Worm (Caenorhabditis elegans) whole organism, L4 larva: ENCODE measurements around the gene srd-16.

Experiments used
- F44E2.7 ChIP-seq: fragments of 200-800 bp; sonication (Bioruptor generic); IDR thresholded peaks from 2 replicates; pipeline ENCODE4 v2.1.2; 2022; ENCODE audit warnings: missing genetic modification characterization, missing compliant biosample characterization
- T20F7.1 ChIP-seq: fragments of 200-800 bp; sonication (Bioruptor generic); optimal IDR thresholded peaks from 2 replicates; lab custom pipeline; 2018; ENCODE audit warnings: mild to moderate bottlenecking, missing genetic modification characterization, missing compliant biosample characterization
- Y48G9A.11 ChIP-seq: fragments of 200-800 bp; sonication (Bioruptor generic); IDR thresholded peaks from 2 replicates; pipeline ENCODE4 v1.3.6; 2022; ENCODE audit warnings: missing genetic modification reagents, missing genetic modification characterization, missing compliant biosample characterization
- ZK337.2 ChIP-seq: fragments of 200-800 bp; sonication (Bioruptor generic); IDR thresholded peaks from 2 replicates; pipeline ENCODE4 v1.3.6; 2022; ENCODE audit warnings: missing genetic modification reagents, missing genetic modification characterization, missing compliant biosample characterization
- ZK546.5 ChIP-seq, 2 experiments: sonication (generic microtip); optimal IDR thresholded peaks; 2 replicates each; lab custom pipeline; 2017; ENCODE audit warnings: missing biosample characterization in 2 of 2, missing genetic modification characterization in 2 of 2
- aha-1 ChIP-seq: fragments of 150-350 bp; peaks from one replicate; lab custom pipeline; 2014; ENCODE audit warnings: missing biosample characterization, missing genetic modification characterization
- ceh-20 ChIP-seq: fragments of 200-800 bp; sonication (Bioruptor generic); IDR thresholded peaks from 2 replicates; pipeline ENCODE4 v1.3.6; 2022; ENCODE audit warnings: missing genetic modification reagents, missing genetic modification characterization, missing compliant biosample characterization
- ceh-28 ChIP-seq: fragments of 150-350 bp; optimal IDR thresholded peaks from 2 replicates; lab custom pipeline; 2014; ENCODE audit warnings: missing biosample characterization, missing genetic modification reagents, missing genetic modification characterization
- ceh-32 ChIP-seq: sonication (generic microtip); optimal IDR thresholded peaks from 2 replicates; lab custom pipeline; 2016; ENCODE audit warnings: mild to moderate bottlenecking, missing genetic modification characterization, missing compliant biosample characterization; ENCODE audit not compliant: poor library complexity
- ceh-82 ChIP-seq: sonication (generic microtip); optimal IDR thresholded peaks from 2 replicates; lab custom pipeline; 2017; ENCODE audit warnings: missing biosample characterization, missing genetic modification characterization
- ces-1 ChIP-seq: fragments of 150-350 bp; sonication (generic microtip); optimal IDR thresholded peaks from 4 replicates; lab custom pipeline; 2014; ENCODE audit warnings: missing biosample characterization, missing genetic modification reagents, missing genetic modification characterization
- cey-2 ChIP-seq: sonication (generic microtip); optimal IDR thresholded peaks from 3 replicates; lab custom pipeline; 2017; ENCODE audit warnings: missing genetic modification characterization, mild to moderate bottlenecking, missing compliant biosample characterization, antibody characterized with exemption, borderline replicate concordance; ENCODE audit not compliant: insufficient read depth
- dmd-6 ChIP-seq: fragments of 200-800 bp; sonication (Bioruptor generic); IDR thresholded peaks from 2 replicates; pipeline ENCODE4 v1.3.6; 2022; ENCODE audit warnings: missing genetic modification reagents, missing genetic modification characterization, missing compliant biosample characterization
- dmd-9 ChIP-seq: fragments of 200-800 bp; sonication (Bioruptor generic); IDR thresholded peaks from 2 replicates; pipeline ENCODE4 v1.3.6; 2022; ENCODE audit warnings: missing genetic modification reagents, missing genetic modification characterization, missing compliant biosample characterization
- dpl-1 ChIP-seq: fragments of 150-350 bp; optimal IDR thresholded peaks from 2 replicates; lab custom pipeline; 2014; ENCODE audit warnings: missing biosample characterization, missing genetic modification reagents, missing genetic modification characterization
- duxl-1 ChIP-seq: sonication (generic microtip); optimal IDR thresholded peaks from 2 replicates; lab custom pipeline; 2016; ENCODE audit warnings: mild to moderate bottlenecking, missing genetic modification characterization, moderate library complexity, missing compliant biosample characterization; ENCODE audit not compliant: poor library complexity
- dve-1 ChIP-seq: sonication (generic microtip); optimal IDR thresholded peaks from 2 replicates; lab custom pipeline; 2017; ENCODE audit warnings: antibody characterized with exemption, mild to moderate bottlenecking, missing genetic modification characterization, missing compliant biosample characterization; ENCODE audit not compliant: insufficient read depth
- fkh-10 ChIP-seq: fragments of 150-350 bp; optimal IDR thresholded peaks from 2 replicates; lab custom pipeline; 2014; ENCODE audit warnings: missing biosample characterization, missing genetic modification reagents, missing genetic modification characterization
- hif-1 ChIP-seq, 2 experiments: sonication (generic microtip); optimal IDR thresholded peaks; 2 replicates each; lab custom pipeline; 2016 to 2017; ENCODE audit warnings: missing compliant biosample characterization in 2 of 2, missing genetic modification characterization in 2 of 2, missing genetic modification reagents in 2 of 2, missing genotype in 2 of 2, mild to moderate bottlenecking in 1 of 2
- hlh-11 ChIP-seq: fragments of 200-800 bp; sonication (Bioruptor generic); optimal IDR thresholded peaks from 2 replicates; lab custom pipeline; 2018; ENCODE audit warnings: mild to moderate bottlenecking, missing genetic modification characterization, missing compliant biosample characterization
- hlh-30 ChIP-seq: sonication (generic microtip); optimal IDR thresholded peaks from 2 replicates; lab custom pipeline; 2017; ENCODE audit warnings: antibody characterized with exemption, mild to moderate bottlenecking, missing genetic modification characterization, missing compliant biosample characterization; ENCODE audit not compliant: insufficient read depth
- lim-7 ChIP-seq: fragments of 200-800 bp; sonication (Bioruptor generic); IDR thresholded peaks from 2 replicates; pipeline ENCODE4 v1.3.6; 2022; ENCODE audit warnings: missing genetic modification characterization, missing compliant biosample characterization
- lin-38 ChIP-seq: fragments of 200-800 bp; sonication (Bioruptor generic); IDR thresholded peaks from 2 replicates; pipeline ENCODE4 v1.3.6; 2022; ENCODE audit warnings: missing genetic modification reagents, missing genetic modification characterization, missing compliant biosample characterization
- lin-39 ChIP-seq: fragments of 150-350 bp; optimal IDR thresholded peaks from 2 replicates; lab custom pipeline; 2014; ENCODE audit warnings: missing biosample characterization, missing genetic modification reagents, missing genetic modification characterization
- lir-3 ChIP-seq: sonication (generic microtip); optimal IDR thresholded peaks from 2 replicates; lab custom pipeline; 2016; ENCODE audit warnings: mild to moderate bottlenecking, missing genetic modification characterization, missing compliant biosample characterization
- madf-5 ChIP-seq, 2 experiments: fragments of 200-800 bp; sonication (Bioruptor generic); IDR thresholded peaks; 2 replicates each; pipeline ENCODE4 v1.3.6; 2022; ENCODE audit warnings: missing compliant biosample characterization in 2 of 2, missing genetic modification characterization in 2 of 2
- madf-9 ChIP-seq: fragments of 200-800 bp; sonication (Bioruptor generic); conservative IDR thresholded peaks from 2 replicates; pipeline ENCODE4 v1.3.6; 2022; ENCODE audit warnings: missing genetic modification reagents, missing genetic modification characterization, missing compliant biosample characterization
- mdl-1 ChIP-seq, 2 experiments: fragments of 150-350 bp in 1 of 2; sonication (generic microtip) in 1 of 2; optimal IDR thresholded peaks; 2 replicates each; lab custom pipeline; 2014 to 2017; ENCODE audit warnings: missing biosample characterization in 2 of 2, missing genetic modification characterization in 2 of 2
- mep-1 ChIP-seq: fragments of 150-350 bp; sonication (generic microtip); optimal IDR thresholded peaks from 3 replicates; lab custom pipeline; 2014; ENCODE audit warnings: missing biosample characterization, missing genetic modification characterization
- mes-2 ChIP-seq: sonication (generic microtip); optimal IDR thresholded peaks from 2 replicates; lab custom pipeline; 2016; ENCODE audit warnings: missing genotype, mild to moderate bottlenecking, missing genetic modification characterization, missing compliant biosample characterization; ENCODE audit not compliant: poor library complexity, severe bottlenecking
- nhr-11 ChIP-seq: fragments of 150-350 bp; optimal IDR thresholded peaks from 2 replicates; lab custom pipeline; 2014; ENCODE audit warnings: missing biosample characterization, missing genetic modification characterization
- nhr-237 ChIP-seq: sonication (generic microtip); optimal IDR thresholded peaks from 2 replicates; lab custom pipeline; 2017; ENCODE audit warnings: missing biosample characterization, missing genetic modification characterization
- nhr-25 ChIP-seq: sonication (generic microtip); optimal IDR thresholded peaks from 2 replicates; lab custom pipeline; 2017; ENCODE audit warnings: missing genetic modification characterization, mild to moderate bottlenecking, missing compliant biosample characterization, antibody characterized with exemption, moderate library complexity, borderline replicate concordance; ENCODE audit not compliant: insufficient read depth
- nhr-41 ChIP-seq: fragments of 200-800 bp; sonication (Bioruptor generic); IDR thresholded peaks from 2 replicates; pipeline ENCODE4 v1.3.6; 2022; ENCODE audit warnings: missing genetic modification reagents, missing genetic modification characterization, missing compliant biosample characterization
- nhr-48 ChIP-seq: sonication (generic microtip); optimal IDR thresholded peaks from 2 replicates; lab custom pipeline; 2016; ENCODE audit warnings: mild to moderate bottlenecking, missing genetic modification characterization, missing compliant biosample characterization
- nhr-6 ChIP-seq: fragments of 150-350 bp; optimal IDR thresholded peaks from 2 replicates; lab custom pipeline; 2014; ENCODE audit warnings: missing biosample characterization, missing genetic modification characterization
- nhr-76 ChIP-seq: fragments of 150-350 bp; optimal IDR thresholded peaks from 2 replicates; lab custom pipeline; 2014; ENCODE audit warnings: missing biosample characterization, missing genetic modification characterization
- php-3 ChIP-seq: fragments of 200-800 bp; sonication (Bioruptor generic); IDR thresholded peaks from 2 replicates; pipeline ENCODE4 v1.3.6; 2022; ENCODE audit warnings: missing genetic modification reagents, missing genetic modification characterization, missing compliant biosample characterization
- rbr-2 ChIP-seq: sonication (generic microtip); optimal IDR thresholded peaks from 2 replicates; lab custom pipeline; 2016; ENCODE audit warnings: missing genotype, missing genetic modification characterization, missing compliant biosample characterization
- skn-1 ChIP-seq: fragments of 150-350 bp; optimal IDR thresholded peaks from 2 replicates; lab custom pipeline; 2014; ENCODE audit warnings: missing biosample characterization, missing genetic modification characterization
- snpc-1.2 ChIP-seq: fragments of 200-800 bp; sonication (Bioruptor generic); IDR thresholded peaks from 2 replicates; pipeline ENCODE4 v1.3.6; 2022; ENCODE audit warnings: missing genetic modification reagents, missing genetic modification characterization, missing compliant biosample characterization
- spr-3 ChIP-seq: fragments of 200-800 bp; sonication (Bioruptor generic); optimal IDR thresholded peaks from 2 replicates; lab custom pipeline; 2018; ENCODE audit warnings: mild to moderate bottlenecking, missing genetic modification characterization, missing compliant biosample characterization
- unc-62 ChIP-seq, 3 experiments: fragments of 150-350 bp in 1 of 3; sonication (generic microtip); optimal IDR thresholded peaks in 2 of 3; peaks in 1 of 3; 1 replicate in 1 of 3; 2 replicates in 2 of 3; lab custom pipeline; 2014 to 2017; ENCODE audit warnings: missing biosample characterization in 3 of 3, missing genetic modification characterization in 3 of 3, missing genetic modification reagents in 3 of 3, missing genotype in 1 of 3
- zfp-3 ChIP-seq: fragments of 200-800 bp; sonication (Bioruptor generic); conservative IDR thresholded peaks from 2 replicates; pipeline ENCODE4 v1.3.6; 2022; ENCODE audit warnings: missing genetic modification reagents, missing genetic modification characterization, missing compliant biosample characterization
- ztf-7 ChIP-seq: fragments of 150-350 bp; optimal IDR thresholded peaks from 2 replicates; lab custom pipeline; 2014; ENCODE audit warnings: missing biosample characterization, missing genetic modification characterization

Gene srd-16

ce11 chrV:5899940-5900339 is at the start of gene srd-16:
srd-16 (minus strand) TSS chrV:5900040.
- TF ChIP-seq lin-38 (GFP tag; lab: Robert Waterston, UW) (no peak), dmd-9 (GFP tag; lab: Robert Waterston, UW) (no peak), hlh-11 (tag; lab: Kevin White, UChicago) (no peak), ceh-82 (no peak), ceh-32 (tag; lab: Kevin White, UChicago) (no peak), nhr-237 (no peak), lin-39 (tag; lab: Kevin White, UChicago) (no peak), snpc-1.2 (GFP tag; lab: Robert Waterston, UW) (no peak), nhr-48 (tag; lab: Kevin White, UChicago) (no peak), dpl-1 (GFP tag; lab: Kevin White, UChicago) (no peak), dmd-6 (GFP tag; lab: Robert Waterston, UW) (no peak), zfp-3 (GFP tag; lab: Robert Waterston, UW) (no peak), ces-1 (GFP tag; lab: Kevin White, UChicago) (no peak)

- TF ChIP-seq spr-3 (no peak), duxl-1 (no peak), mdl-1 (tag; optimal IDR thresholded peaks at IDR 0.05; lab: Kevin White, UChicago) (no peak), skn-1 (no peak), dve-1 (no peak), ceh-28 (tag; lab: Kevin White, UChicago) (no peak), fkh-10 (GFP tag; lab: Kevin White, UChicago) (no peak), lin-39 (tag; lab: Kevin White, UChicago) (no peak), ZK546.5 (tag; optimal IDR thresholded peaks at IDR 0.05; lab: Kevin White, UChicago) (no peak)
Observed at ce11 chrV:5943167-5943566, 43.3 kb upstream of the srd-16 start, which contains the start of gene pst-1. pst-1 (plus strand) TSS chrV:5943467.

- no peak for TF ChIP-seq mep-1
- TF ChIP-seq lim-7: no peak
- no peak for TF ChIP-seq dmd-9 (GFP tag; lab: Robert Waterston, UW)
- peak; percentile 4 for TF ChIP-seq nhr-6
- TF ChIP-seq rbr-2 (tag; lab: Kevin White, UChicago): no peak
- TF ChIP-seq hlh-11 (tag; lab: Kevin White, UChicago): no peak
- no peak for TF ChIP-seq hif-1 (tag; optimal IDR thresholded peaks at IDR 0.05; lab: Kevin White, UChicago)
- no peak for TF ChIP-seq duxl-1
- no peak for TF ChIP-seq ZK337.2 (GFP tag; lab: Robert Waterston, UW)
- TF ChIP-seq lir-3: no peak
- peak in 1 of 2 experiments; percentile 64 for TF ChIP-seq unc-62 (GFP tag; optimal IDR thresholded peaks at IDR 0.05 in 1 of 2; lab: Kevin White, UChicago)
- TF ChIP-seq unc-62 (tag; optimal IDR thresholded peaks at IDR 0.05; lab: Kevin White, UChicago): no peak
- TF ChIP-seq F44E2.7 (GFP tag; lab: Robert Waterston, UW): no peak
- TF ChIP-seq cey-2 (tag; lab: Kevin White, UChicago): no peak
- TF ChIP-seq aha-1 (tag; lab: Kevin White, UChicago): peak; percentile 35
- TF ChIP-seq nhr-76 (tag; lab: Kevin White, UChicago): no peak
- TF ChIP-seq hlh-30: peak; percentile 52
- TF ChIP-seq ztf-7 (tag; lab: Kevin White, UChicago): peak; percentile 22
- TF ChIP-seq dpl-1 (GFP tag; lab: Kevin White, UChicago): peak; percentile 98
- no peak for TF ChIP-seq php-3 (GFP tag; lab: Robert Waterston, UW)
- peak; percentile 98 for TF ChIP-seq T20F7.1
- TF ChIP-seq ZK546.5 (tag; optimal IDR thresholded peaks at IDR 0.05; lab: Kevin White, UChicago): no peak
- no peak for TF ChIP-seq zfp-3 (GFP tag; lab: Robert Waterston, UW)
- TF ChIP-seq madf-9 (GFP tag; lab: Robert Waterston, UW): no peak
- TF ChIP-seq nhr-25 (tag; lab: Kevin White, UChicago): no peak
- no peak for TF ChIP-seq ceh-20 (GFP tag; lab: Robert Waterston, UW)
- peak; percentile 97 for TF ChIP-seq Y48G9A.11 (GFP tag; lab: Robert Waterston, UW)
- peak; percentile 69 for TF ChIP-seq mes-2 (tag; lab: Kevin White, UChicago)
- TF ChIP-seq lin-39 (tag; lab: Kevin White, UChicago): no peak
- TF ChIP-seq ceh-32 (tag; lab: Kevin White, UChicago): no peak
- TF ChIP-seq nhr-11 (tag; lab: Kevin White, UChicago): no peak
- TF ChIP-seq nhr-41 (GFP tag; lab: Robert Waterston, UW): no peak
- TF ChIP-seq madf-5 (GFP tag; IDR thresholded peaks at IDR 0.05; lab: Robert Waterston, UW): no peak
Observed at ce11 chrV:5939503-5940072, 39.7 kb upstream of the srd-16 start, which contains the start of gene syf-3. syf-3 (plus strand) TSS chrV:5940022.
